Fruit fly (Drosophila melanogaster): Measurements from ENCODE around the gene CG3191.
A peak's percentile ranks its signal among the peaks of the same experiment; 100 is the strongest.

The CG3191 gene

DNA sequence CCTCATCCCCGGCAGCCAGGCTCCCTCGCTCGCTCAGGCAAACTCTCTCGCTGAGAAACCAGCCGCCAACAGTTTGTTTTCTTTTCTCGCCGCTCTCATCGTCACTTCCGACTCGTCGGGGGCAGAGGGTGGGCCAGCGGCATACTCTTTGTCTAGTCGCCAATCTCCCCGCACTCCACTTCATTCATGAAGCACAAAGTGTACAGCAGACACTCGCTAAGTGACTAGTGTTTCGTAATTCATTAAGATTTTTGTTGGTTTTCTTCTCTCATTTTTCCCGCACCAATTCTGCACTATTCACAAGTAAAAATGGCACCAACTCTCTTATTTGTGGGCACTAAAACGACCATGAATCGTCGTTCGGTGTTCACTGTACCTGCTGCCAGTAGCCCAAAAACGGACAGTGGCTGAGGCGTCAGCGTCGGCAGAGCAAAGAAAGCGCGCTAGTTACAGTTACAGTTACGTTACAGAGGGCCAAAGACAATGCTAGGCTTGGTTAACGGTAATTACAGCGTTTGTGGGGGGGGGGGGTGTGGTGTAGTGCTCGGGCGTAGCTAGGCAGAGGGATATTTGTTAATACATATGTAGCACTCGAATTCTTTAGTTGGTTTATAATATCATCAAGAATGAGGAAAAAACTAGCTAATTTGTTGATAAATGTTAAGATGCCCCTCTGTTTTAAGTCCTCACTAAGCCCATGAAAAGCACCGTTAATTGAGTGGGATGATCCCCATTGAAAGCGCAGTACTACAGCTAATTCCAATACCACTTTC is 45.8 kb upstream of the CG3191 start (continued):
- peak; percentile 94 for TF ChIP-seq wek (GFP tag; optimal IDR thresholded peaks at IDR 0.05)
- 0 out of 4 replicates have a peak, but pooled peaks have one; percentile 53 for TF ChIP-seq chinmo (GFP tag; IDR thresholded peaks at IDR 0.05; ENCODE audit: partially characterized antibody)
- no peak for TF ChIP-seq sna (GFP tag; IDR thresholded peaks at IDR 0.05; ENCODE audit: partially characterized antibody)
- TF ChIP-seq unpg (GFP tag; optimal IDR thresholded peaks at IDR 0.05) = peak; percentile 99
- TF ChIP-seq en (GFP tag; optimal IDR thresholded peaks at IDR 0.05) = peak; percentile 98
- TF ChIP-seq ara (GFP tag; IDR thresholded peaks at IDR 0.05) = peak; percentile 98
- peak; percentile 97 for TF ChIP-seq CG1233 (GFP tag; optimal IDR thresholded peaks at IDR 0.05)
- TF ChIP-seq Fer1 (GFP tag; optimal IDR thresholded peaks at IDR 0.05) = peak; percentile 98
- TF ChIP-seq CG10274 (GFP tag; optimal IDR thresholded peaks at IDR 0.05) = peak; percentile 94
- TF ChIP-seq phol (tag; optimal IDR thresholded peaks at IDR 0.05) = peak; percentile 97
- TF ChIP-seq CG32772 (GFP tag; IDR thresholded peaks at IDR 0.05) = peak; percentile 99
- TF ChIP-seq Hmr (GFP tag; optimal IDR thresholded peaks at IDR 0.05) = peak; percentile 98
- TF ChIP-seq wor (GFP tag; IDR thresholded peaks at IDR 0.05) = peak; percentile 99
- TF ChIP-seq Med (GFP tag) = peak; percentile 100
- TF ChIP-seq seq (GFP tag; IDR thresholded peaks at IDR 0.05) = peak; percentile 99
- TF ChIP-seq Drgx (GFP tag; IDR thresholded peaks at IDR 0.05) = peak; percentile 97
- peak; percentile 97 for TF ChIP-seq gcm (GFP tag; optimal IDR thresholded peaks at IDR 0.05)
- TF ChIP-seq luna (GFP tag; optimal IDR thresholded peaks at IDR 0.05) = peak; percentile 94
- TF ChIP-seq ab (GFP tag; optimal IDR thresholded peaks at IDR 0.05) = peak; percentile 97
- TF ChIP-seq Taf1 (GFP tag; IDR thresholded peaks at IDR 0.05) = peak; percentile 94
- peak; percentile 91 for TF ChIP-seq CG17612 (GFP tag; IDR thresholded peaks at IDR 0.05)
- TF ChIP-seq bowl (GFP tag; IDR thresholded peaks at IDR 0.05) = peak; percentile 96
- TF ChIP-seq CG12744 (GFP tag; optimal IDR thresholded peaks at IDR 0.05) = peak; percentile 97
- TF ChIP-seq ase (GFP tag; IDR thresholded peaks at IDR 0.05) = peak; percentile 98
- peak; percentile 95 for TF ChIP-seq CkIIα-i1 (GFP tag; IDR thresholded peaks at IDR 0.05)
- peak; percentile 98 for TF ChIP-seq CG3407 (GFP tag; optimal IDR thresholded peaks at IDR 0.05)
- peak; percentile 84 for TF ChIP-seq Deaf1 (tag; optimal IDR thresholded peaks at IDR 0.05)
- peak; percentile 99 for TF ChIP-seq CG34422 (GFP tag; IDR thresholded peaks at IDR 0.05)
- peak; percentile 98 for TF ChIP-seq Nf-YA (GFP tag; IDR thresholded peaks at IDR 0.05)
- TF ChIP-seq sug (tag; optimal IDR thresholded peaks at IDR 0.05) = peak; percentile 94
- peak; percentile 98 for TF ChIP-seq H2.0 (GFP tag; IDR thresholded peaks at IDR 0.05)
- TF ChIP-seq CG8281 (tag; optimal IDR thresholded peaks at IDR 0.05) = peak; percentile 89
- TF ChIP-seq CG13123 (GFP tag; optimal IDR thresholded peaks at IDR 0.05) = peak; percentile 98
- TF ChIP-seq CG6175 (GFP tag; IDR thresholded peaks at IDR 0.05) = peak; percentile 95
- TF ChIP-seq CG3995 (GFP tag; optimal IDR thresholded peaks at IDR 0.05) = peak; percentile 77
- TF ChIP-seq CG31441 (GFP tag; IDR thresholded peaks at IDR 0.05) = peak; percentile 98
- TF ChIP-seq CG12659 (GFP tag; optimal IDR thresholded peaks at IDR 0.05) = peak; percentile 99
- peak; percentile 99 for TF ChIP-seq CG15269 (tag; optimal IDR thresholded peaks at IDR 0.05)
- peak; percentile 96 for TF ChIP-seq Ravus (GFP tag; IDR thresholded peaks at IDR 0.05)
- TF ChIP-seq nmo (GFP tag; optimal IDR thresholded peaks at IDR 0.05) = peak; percentile 98
- TF ChIP-seq CG6813 (GFP tag; optimal IDR thresholded peaks at IDR 0.05) = peak; percentile 98
- peak; percentile 79 for TF ChIP-seq CG4360 (GFP tag; IDR thresholded peaks at IDR 0.05)
- TF ChIP-seq CG15601 (tag; optimal IDR thresholded peaks at IDR 0.05) = peak; percentile 97
- peak; percentile 99 for TF ChIP-seq CG14441 (GFP tag; IDR thresholded peaks at IDR 0.05)
- peak; percentile 99 for TF ChIP-seq CG16863 (GFP tag; optimal IDR thresholded peaks at IDR 0.05)
- peak; percentile 99 for TF ChIP-seq repo (GFP tag; optimal IDR thresholded peaks at IDR 0.05)
- TF ChIP-seq tup (GFP tag; optimal IDR thresholded peaks at IDR 0.05) = peak; percentile 97
- TF ChIP-seq abd-A (tag; optimal IDR thresholded peaks at IDR 0.05) = peak; percentile 92
- peak; percentile 99 for TF ChIP-seq row (GFP tag; IDR thresholded peaks at IDR 0.05)

Data from whole organism, embryonic.